Worm (Caenorhabditis elegans) whole organism, L1 larva: ENCODE data around the gene C48B4.6.

Experiments used
- C04F5.9 ChIP-seq: sonication (generic microtip); optimal IDR thresholded peaks from 2 replicates; lab custom pipeline; 2016; ENCODE audit warnings: missing genetic modification characterization, missing compliant biosample characterization
- C16A3.4 ChIP-seq: fragments of 150-350 bp; optimal IDR thresholded peaks from 2 replicates; lab custom pipeline; 2014; ENCODE audit warnings: missing biosample characterization, missing genetic modification characterization
- C34B4.2 ChIP-seq: sonication (generic microtip); optimal IDR thresholded peaks from 2 replicates; lab custom pipeline; 2017; ENCODE audit warnings: mild to moderate bottlenecking, missing genetic modification characterization, missing compliant biosample characterization
- F16B12.6 ChIP-seq: fragments of 150-350 bp; optimal IDR thresholded peaks from 2 replicates; lab custom pipeline; 2014; ENCODE audit warnings: missing biosample characterization, missing genetic modification characterization
- Y116A8C.19 ChIP-seq: sonication (generic microtip); optimal IDR thresholded peaks from 2 replicates; lab custom pipeline; 2016; ENCODE audit warnings: missing compliant biosample characterization, missing genetic modification characterization, borderline replicate concordance
- aha-1 ChIP-seq: fragments of 150-350 bp; optimal IDR thresholded peaks from 2 replicates; lab custom pipeline; 2014; ENCODE audit warnings: missing biosample characterization, missing genetic modification characterization
- aly-2 ChIP-seq: fragments of 150-350 bp; optimal IDR thresholded peaks from 2 replicates; lab custom pipeline; 2014; ENCODE audit warnings: missing biosample characterization, missing genetic modification characterization
- ama-1 ChIP-seq: fragments of 150-350 bp; optimal IDR thresholded peaks from 2 replicates; lab custom pipeline; 2014
- blmp-1 ChIP-seq: fragments of 150-350 bp; optimal IDR thresholded peaks from 2 replicates; lab custom pipeline; 2014; ENCODE audit warnings: missing biosample characterization, missing genetic modification characterization
- ceh-63 ChIP-seq: fragments of 200-800 bp; sonication (Bioruptor generic); optimal IDR thresholded peaks from 2 replicates; lab custom pipeline; 2018; ENCODE audit warnings: mild to moderate bottlenecking, missing genetic modification characterization, missing compliant biosample characterization
- ceh-88 ChIP-seq: fragments of 200-800 bp; sonication (Bioruptor generic); IDR thresholded peaks from 2 replicates; pipeline ENCODE4 v1.3.6; 2022; ENCODE audit warnings: missing genetic modification characterization, missing compliant biosample characterization
- ces-1 ChIP-seq: fragments of 150-350 bp; optimal IDR thresholded peaks from 2 replicates; lab custom pipeline; 2014; ENCODE audit warnings: missing biosample characterization, missing genetic modification reagents, missing genetic modification characterization
- dpl-1 ChIP-seq, 3 experiments: fragments of 150-350 bp in 2 of 3; sonication (generic microtip) in 1 of 3; optimal IDR thresholded peaks; 2 replicates each; lab custom pipeline; 2014 to 2017; ENCODE audit warnings: missing biosample characterization in 3 of 3, missing genetic modification characterization in 3 of 3, missing genetic modification reagents in 3 of 3
- dsc-1 ChIP-seq: sonication (generic microtip); optimal IDR thresholded peaks from 2 replicates; lab custom pipeline; 2016; ENCODE audit warnings: mild to moderate bottlenecking, missing genetic modification characterization, missing compliant biosample characterization
- efl-1 ChIP-seq, 4 experiments: fragments of 150-350 bp; optimal IDR thresholded peaks in 3 of 4; peaks in 1 of 4; 1 replicate in 1 of 4; 2 replicates in 3 of 4; lab custom pipeline; 2014; ENCODE audit warnings: missing biosample characterization in 2 of 4, missing genetic modification characterization in 2 of 4, missing genetic modification reagents in 2 of 4
- efl-3 ChIP-seq: fragments of 200-800 bp; sonication (Bioruptor generic); optimal IDR thresholded peaks from 2 replicates; lab custom pipeline; 2018; ENCODE audit warnings: mild to moderate bottlenecking, missing genetic modification characterization, missing compliant biosample characterization
- egl-13 ChIP-seq: sonication (generic microtip); optimal IDR thresholded peaks from 2 replicates; lab custom pipeline; 2016; ENCODE audit warnings: missing genotype, missing genetic modification reagents, missing genetic modification characterization, missing compliant biosample characterization
- elt-2 ChIP-seq: sonication (generic microtip); optimal IDR thresholded peaks from 2 replicates; lab custom pipeline; 2016; ENCODE audit warnings: missing genetic modification characterization, mild to moderate bottlenecking, inconsistent platforms, missing compliant biosample characterization, missing genetic modification reagents
- elt-3 ChIP-seq, 6 experiments: fragments of 150-350 bp in 1 of 6; sonication (generic microtip); optimal IDR thresholded peaks; 2 replicates each; lab custom pipeline; 2017 to 2018; ENCODE audit warnings: missing biosample characterization in 6 of 6, missing genetic modification characterization in 6 of 6, inconsistent platforms in 1 of 6
- fkh-4 ChIP-seq: sonication (generic microtip); optimal IDR thresholded peaks from 2 replicates; lab custom pipeline; 2016; ENCODE audit warnings: missing compliant biosample characterization, missing genetic modification characterization, borderline replicate concordance
- grh-1 ChIP-seq: fragments of 200-800 bp; sonication (Bioruptor generic); IDR thresholded peaks from 2 replicates; pipeline ENCODE4 v1.3.6; 2022; ENCODE audit warnings: missing genetic modification reagents, missing genetic modification characterization, missing compliant biosample characterization
- hlh-17 ChIP-seq: fragments of 200-800 bp; sonication (Bioruptor generic); optimal IDR thresholded peaks from 2 replicates; lab custom pipeline; 2018; ENCODE audit warnings: missing genetic modification characterization, mild to moderate bottlenecking, missing compliant biosample characterization, moderate library complexity, borderline replicate concordance
- hlh-4 ChIP-seq: sonication (generic microtip); optimal IDR thresholded peaks from 2 replicates; lab custom pipeline; 2016; ENCODE audit warnings: mild to moderate bottlenecking, missing genetic modification characterization, missing compliant biosample characterization
- irx-1 ChIP-seq: sonication (generic microtip); optimal IDR thresholded peaks from 2 replicates; lab custom pipeline; 2016; ENCODE audit warnings: missing genetic modification characterization, missing compliant biosample characterization
- jun-1 ChIP-seq: fragments of 150-350 bp; optimal IDR thresholded peaks from 2 replicates; lab custom pipeline; 2014; ENCODE audit warnings: missing biosample characterization, missing genetic modification reagents, missing genetic modification characterization
- lin-13 ChIP-seq: fragments of 150-350 bp; optimal IDR thresholded peaks from 2 replicates; lab custom pipeline; 2014; ENCODE audit warnings: missing biosample characterization, missing genetic modification reagents, missing genetic modification characterization
- lin-15B ChIP-seq: fragments of 150-350 bp; sonication (generic microtip); optimal IDR thresholded peaks from 3 replicates; lab custom pipeline; 2014; ENCODE audit warnings: missing biosample characterization, missing genetic modification characterization
- lir-3 ChIP-seq: sonication (generic microtip); optimal IDR thresholded peaks from 2 replicates; lab custom pipeline; 2016; ENCODE audit warnings: mild to moderate bottlenecking, missing genetic modification characterization, moderate library complexity, missing compliant biosample characterization; ENCODE audit not compliant: poor library complexity
- lsy-2 ChIP-seq, 2 experiments: fragments of 150-350 bp; optimal IDR thresholded peaks; 2 replicates each; lab custom pipeline; 2014; ENCODE audit warnings: missing biosample characterization in 2 of 2, missing genetic modification characterization in 2 of 2
- mef-2 ChIP-seq: fragments of 150-350 bp; optimal IDR thresholded peaks from 2 replicates; lab custom pipeline; 2014; ENCODE audit warnings: missing biosample characterization, missing genetic modification characterization
- mep-1 ChIP-seq: fragments of 150-350 bp; optimal IDR thresholded peaks from 2 replicates; lab custom pipeline; 2014; ENCODE audit warnings: missing biosample characterization, missing genetic modification characterization
- nhr-20 ChIP-seq: sonication (generic microtip); optimal IDR thresholded peaks from 2 replicates; lab custom pipeline; 2016; ENCODE audit warnings: mild to moderate bottlenecking, missing genetic modification characterization, missing compliant biosample characterization
- nhr-28 ChIP-seq: fragments of 150-350 bp; optimal IDR thresholded peaks from 2 replicates; lab custom pipeline; 2014; ENCODE audit warnings: missing biosample characterization, missing genetic modification characterization
- nhr-47 ChIP-seq: sonication (generic microtip); optimal IDR thresholded peaks from 2 replicates; lab custom pipeline; 2016; ENCODE audit warnings: mild to moderate bottlenecking, missing genetic modification characterization, moderate library complexity, missing compliant biosample characterization
- nhr-76 ChIP-seq: sonication (generic microtip); optimal IDR thresholded peaks from 2 replicates; lab custom pipeline; 2017; ENCODE audit warnings: missing biosample characterization, missing genetic modification characterization
- nhr-77 ChIP-seq: fragments of 150-350 bp; optimal IDR thresholded peaks from 2 replicates; lab custom pipeline; 2014; ENCODE audit warnings: missing biosample characterization, missing genetic modification characterization
- nhr-90 ChIP-seq: sonication (generic microtip); optimal IDR thresholded peaks from 2 replicates; lab custom pipeline; 2016; ENCODE audit warnings: mild to moderate bottlenecking, missing genetic modification characterization, missing compliant biosample characterization; ENCODE audit not compliant: poor library complexity
- pag-3 ChIP-seq: sonication (generic microtip); optimal IDR thresholded peaks from 2 replicates; lab custom pipeline; 2017; ENCODE audit warnings: missing genetic modification characterization, mild to moderate bottlenecking, missing compliant biosample characterization, antibody characterized with exemption, borderline replicate concordance; ENCODE audit not compliant: insufficient read depth
- pax-3 ChIP-seq: fragments of 200-800 bp; sonication (Bioruptor generic); optimal IDR thresholded peaks from 2 replicates; lab custom pipeline; 2018; ENCODE audit warnings: mild to moderate bottlenecking, missing genetic modification characterization, moderate library complexity, missing compliant biosample characterization
- pqm-1 ChIP-seq: sonication (generic microtip); optimal IDR thresholded peaks from 3 replicates; lab custom pipeline; 2017; ENCODE audit warnings: missing biosample characterization, missing genetic modification characterization
- rnt-1 ChIP-seq: sonication (generic microtip); optimal IDR thresholded peaks from 2 replicates; lab custom pipeline; 2016; ENCODE audit warnings: mild to moderate bottlenecking, missing genetic modification characterization, moderate library complexity, missing compliant biosample characterization
- snpc-4 ChIP-seq: fragments of 150-350 bp; optimal IDR thresholded peaks from 2 replicates; lab custom pipeline; 2014; ENCODE audit warnings: missing biosample characterization, missing genetic modification characterization
- sptf-1 ChIP-seq: fragments of 150-350 bp; optimal IDR thresholded peaks from 2 replicates; lab custom pipeline; 2014; ENCODE audit warnings: missing biosample characterization, missing genetic modification characterization
- tlp-1 ChIP-seq: fragments of 150-350 bp; optimal IDR thresholded peaks from 2 replicates; lab custom pipeline; 2014; ENCODE audit warnings: missing biosample characterization, missing genetic modification characterization
- unc-30 ChIP-seq: sonication (generic microtip); optimal IDR thresholded peaks from 2 replicates; lab custom pipeline; 2017; ENCODE audit warnings: missing biosample characterization, missing genetic modification characterization
- unc-86 ChIP-seq: sonication (generic microtip); optimal IDR thresholded peaks from 2 replicates; lab custom pipeline; 2016; ENCODE audit warnings: missing genetic modification characterization, missing compliant biosample characterization
- xbp-1 ChIP-seq: sonication (generic microtip); optimal IDR thresholded peaks from 2 replicates; lab custom pipeline; 2016; ENCODE audit warnings: missing genetic modification characterization, missing compliant biosample characterization
- zip-4 ChIP-seq: fragments of 200-800 bp; sonication (Bioruptor generic); optimal IDR thresholded peaks from 2 replicates; lab custom pipeline; 2018; ENCODE audit warnings: mild to moderate bottlenecking, missing genetic modification characterization, moderate library complexity, missing compliant biosample characterization

Gene C48B4.6

DNA sequence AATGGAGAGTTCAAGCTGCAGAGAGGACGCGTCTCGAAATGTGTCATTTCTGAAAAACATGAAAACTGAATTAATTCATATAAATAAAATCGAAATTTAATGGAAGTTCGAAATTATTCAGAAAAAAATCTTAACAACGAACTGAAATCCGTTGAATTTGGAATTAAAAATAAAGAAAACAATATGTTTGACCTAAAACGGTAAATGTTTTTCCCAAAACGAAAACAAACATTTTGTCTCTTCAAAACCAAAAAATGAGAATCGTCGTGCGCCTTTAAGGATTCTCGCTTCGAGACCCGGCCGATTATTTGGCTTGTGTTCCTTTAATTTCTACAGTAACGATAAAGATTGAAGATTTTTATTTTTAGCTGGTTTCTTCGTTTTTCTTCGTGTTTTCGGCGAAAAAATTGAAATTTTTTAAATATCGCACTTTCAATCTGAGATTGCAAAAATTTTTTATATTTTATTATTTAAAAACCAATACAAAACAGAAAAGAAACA is 1.1 kb upstream of the C48B4.6 start, which contains the start of gene C48B4.7:
C48B4.7 (minus strand) TSS at position 51 of the 501 bp plus-strand sequence.
- TF ChIP-seq grh-1 (GFP tag; lab: Robert Waterston, UW) (no peak), zip-4 (GFP tag; lab: Kevin White, UChicago) (no peak), efl-3 (no peak), blmp-1 (tag; lab: Kevin White, UChicago) (no peak), jun-1 (no peak), snpc-4 (tag; lab: Kevin White, UChicago) (no peak), pqm-1 (tag; lab: Kevin White, UChicago) (no peak), rnt-1 (no peak)

DNA sequence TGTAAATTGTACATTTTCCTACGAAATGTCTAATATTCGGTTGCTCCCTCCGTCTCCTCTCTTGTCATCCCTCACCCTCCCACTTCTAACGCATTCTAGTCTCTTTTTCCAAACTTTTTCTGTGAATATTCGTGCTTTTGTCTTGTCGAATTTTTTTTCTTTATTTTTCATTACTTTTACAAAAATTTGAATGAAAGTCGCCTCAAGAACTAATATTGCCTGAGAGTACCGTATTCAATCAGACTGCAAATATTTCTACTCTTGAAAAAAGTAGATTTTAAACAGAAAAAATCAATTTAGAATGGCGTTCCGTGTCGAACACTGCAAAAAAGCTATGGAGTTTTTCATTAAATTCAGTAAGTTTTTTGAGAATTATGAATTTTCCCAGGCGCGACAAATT is 2.1 kb downstream of the C48B4.6 start, which contains the start of gene ZK1098.11:
ZK1098.11 (plus strand) TSS at position 301 of the 400 bp plus-strand sequence.
- TF ChIP-seq nhr-76 (tag; lab: Kevin White, UChicago), result no peak
- TF ChIP-seq dsc-1 (tag; lab: Kevin White, UChicago), result no peak
- TF ChIP-seq elt-2 (tag; lab: Kevin White, UChicago), result no peak
- TF ChIP-seq ceh-63 (GFP tag; lab: Kevin White, UChicago), result no peak
- TF ChIP-seq dpl-1 (GFP tag; optimal IDR thresholded peaks at IDR 0.05; lab: Kevin White, UChicago), result no peak
- TF ChIP-seq pag-3 (tag; lab: Kevin White, UChicago), result no peak
- no peak for TF ChIP-seq C16A3.4
- no peak for TF ChIP-seq unc-86 (tag; lab: Kevin White, UChicago)
- TF ChIP-seq sptf-1 (tag; lab: Kevin White, UChicago), result no peak
- no peak for TF ChIP-seq aha-1 (tag; lab: Kevin White, UChicago)
- TF ChIP-seq ces-1 (GFP tag; lab: Kevin White, UChicago), result no peak
- TF ChIP-seq aly-2, result no peak
- no peak for TF ChIP-seq nhr-20
- TF ChIP-seq Y116A8C.19 (tag; lab: Kevin White, UChicago), result no peak
- TF ChIP-seq F16B12.6 (tag; lab: Kevin White, UChicago), result no peak
- no peak for TF ChIP-seq nhr-28 (tag; lab: Kevin White, UChicago)
- TF ChIP-seq tlp-1 (tag; lab: Kevin White, UChicago), result no peak
- TF ChIP-seq hlh-4 (tag; lab: Kevin White, UChicago), result no peak
- no peak for TF ChIP-seq lin-15B (tag; lab: Kevin White, UChicago)
- no peak for TF ChIP-seq hlh-17
- TF ChIP-seq, all 84 proteins: peak for 0

DNA sequence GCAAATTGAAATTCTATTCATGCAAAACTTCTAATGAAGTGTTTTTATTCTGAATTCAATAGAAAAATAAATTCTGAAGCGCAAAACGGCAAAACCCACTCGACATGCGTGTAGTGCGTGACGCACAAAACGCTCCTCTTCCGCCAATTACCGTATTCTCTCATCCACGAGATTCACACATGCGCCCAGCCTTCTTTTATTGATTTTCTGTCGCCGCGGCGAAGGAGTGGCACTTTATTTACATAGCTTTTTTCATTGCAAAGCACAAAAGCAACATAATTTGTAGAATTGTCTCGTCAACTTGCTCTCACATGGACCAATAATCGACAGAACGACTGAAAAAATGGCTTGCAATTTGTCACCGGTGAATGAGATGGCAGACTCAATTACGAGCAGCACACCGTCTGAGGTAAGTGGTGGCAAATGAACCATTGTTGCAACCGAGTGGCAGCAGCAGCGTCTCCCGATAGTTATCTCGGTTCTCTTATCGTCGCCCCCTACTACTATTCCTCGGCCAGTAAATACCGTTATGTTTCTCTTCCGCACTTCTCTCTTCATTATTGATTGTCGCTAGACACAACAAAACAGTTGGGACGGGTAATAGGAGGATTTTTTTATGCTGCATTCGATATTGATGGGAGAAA is 12.2 kb downstream of the C48B4.6 start, which contains the start of gene unc-16:
unc-16 (plus strand) TSS at position 243 of the 644 bp plus-strand sequence.
- TF ChIP-seq nhr-77 (tag; lab: Kevin White, UChicago) (peak; percentile 78), ama-1 (lab: Kevin White, UChicago) (peak; percentile 83), jun-1 (peak; percentile 76), dpl-1 (GFP tag; optimal IDR thresholded peaks at IDR 0.05; lab: Kevin White, UChicago) (peak; percentile 77 to 84 (median 81)), egl-13 (tag; lab: Kevin White, UChicago) (peak; percentile 88), tlp-1 (tag; lab: Kevin White, UChicago) (no peak), C04F5.9 (tag; lab: Kevin White, UChicago) (peak; percentile 83), C34B4.2 (no peak), snpc-4 (tag; lab: Kevin White, UChicago) (peak; percentile 73), ceh-88 (GFP tag; lab: Robert Waterston, UW) (peak; percentile 67), pax-3 (peak; percentile 69), mef-2 (tag; lab: Kevin White, UChicago) (peak; percentile 44), nhr-90 (peak; percentile 67), elt-3 (tag; optimal IDR thresholded peaks at IDR 0.05; lab: Kevin White, UChicago) (peak in 2 of 6 experiments; percentile 29 to 54), efl-1 (optimal IDR thresholded peaks at IDR 0.05; lab: Kevin White, UChicago) (peak; percentile 85 to 88), efl-1 (GFP tag; optimal IDR thresholded peaks at IDR 0.05 in 1 of 2; lab: Kevin White, UChicago) (peak; percentile 82 to 98), irx-1 (tag; lab: Kevin White, UChicago) (peak; percentile 89), lir-3 (tag; lab: Kevin White, UChicago) (peak; percentile 79), unc-30 (tag; lab: Kevin White, UChicago) (no peak), lin-13 (GFP tag; lab: Kevin White, UChicago) (peak; percentile 90), fkh-4 (tag; lab: Kevin White, UChicago) (peak; percentile 63), lsy-2 (tag; optimal IDR thresholded peaks at IDR 0.05; lab: Kevin White, UChicago) (peak; percentile 99 to 100), nhr-47 (tag; lab: Kevin White, UChicago) (peak; percentile 92), xbp-1 (tag; lab: Kevin White, UChicago) (peak; percentile 90), ceh-63 (GFP tag; lab: Kevin White, UChicago) (peak; percentile 51), mep-1 (peak; percentile 95)
